Worm (Caenorhabditis elegans) whole organism, L2 larva: Measurements from ENCODE around the gene F01G10.6.

Experiments
- aly-2 ChIP-seq: fragments of 150-350 bp; optimal IDR thresholded peaks from 2 replicates; lab custom pipeline; 2014; ENCODE audit warnings: missing biosample characterization, missing genetic modification characterization
- ceh-16 ChIP-seq: fragments of 150-350 bp; optimal IDR thresholded peaks from 2 replicates; lab custom pipeline; 2014; ENCODE audit warnings: missing biosample characterization, missing genetic modification characterization
- egl-27 ChIP-seq: sonication (generic microtip); optimal IDR thresholded peaks from 3 replicates; lab custom pipeline; 2017; ENCODE audit warnings: missing biosample characterization, missing genetic modification reagents, missing genetic modification characterization
- unc-62 ChIP-seq: fragments of 150-350 bp; optimal IDR thresholded peaks from 2 replicates; lab custom pipeline; 2014; ENCODE audit warnings: missing biosample characterization, missing genetic modification reagents, missing genetic modification characterization
- zag-1 ChIP-seq: fragments of 150-350 bp; optimal IDR thresholded peaks from 2 replicates; lab custom pipeline; 2014; ENCODE audit warnings: missing biosample characterization, missing genetic modification characterization

ce11 chrIV:10215393-10215792 is 12.0 kb downstream of the F01G10.6 start:
- no peak for TF ChIP-seq egl-27
- no peak for TF ChIP-seq unc-62 (GFP tag; lab: Kevin White, UChicago)
- TF ChIP-seq aly-2, result no peak
- TF ChIP-seq ceh-16 (tag; lab: Kevin White, UChicago), result no peak
- TF ChIP-seq zag-1 (tag; lab: Kevin White, UChicago), result no peak
